Worm (Caenorhabditis elegans) whole organism, late embryonic: Measurements from ENCODE around the gene bath-33.

Source experiments
- hlh-13 ChIP-seq: fragments of 200-800 bp; sonication (Bioruptor generic); optimal IDR thresholded peaks from 2 replicates; lab custom pipeline; 2018; ENCODE audit warnings: mild to moderate bottlenecking, missing genetic modification characterization, missing compliant biosample characterization
- hlh-30 ChIP-seq: sonication (generic microtip); optimal IDR thresholded peaks from 2 replicates; lab custom pipeline; 2017; ENCODE audit warnings: antibody characterized with exemption, missing genetic modification characterization, missing compliant biosample characterization; ENCODE audit not compliant: insufficient read depth
- lin-11 ChIP-seq: fragments of 200-800 bp; sonication (Bioruptor generic); optimal IDR thresholded peaks from 2 replicates; lab custom pipeline; 2018; ENCODE audit warnings: mild to moderate bottlenecking, missing genetic modification characterization, missing compliant biosample characterization
- mec-3 ChIP-seq: sonication (generic microtip); optimal IDR thresholded peaks from 2 replicates; lab custom pipeline; 2016; ENCODE audit warnings: borderline replicate concordance, missing genetic modification characterization, missing compliant biosample characterization
- pha-4 ChIP-seq: fragments of 150-350 bp; optimal IDR thresholded peaks from 2 replicates; lab custom pipeline; 2018; ENCODE audit warnings: missing biosample characterization, missing genetic modification reagents, missing genetic modification characterization

- TF ChIP-seq pha-4 (tag; lab: Kevin White, UChicago) (no peak), lin-11 (tag; lab: Kevin White, UChicago) (no peak), hlh-13 (no peak), hlh-30 (tag; lab: Kevin White, UChicago) (no peak), mec-3 (tag; lab: Kevin White, UChicago) (no peak)
These were observed 8.0 kb upstream of the bath-33 start, which contains the start of gene fbxa-164 for ce11 chrII:1613972-1614371.
